Worm (Caenorhabditis elegans) whole organism, L4 larva: ENCODE results near the gene C35A5.11.

Source experiments
- ama-1 ChIP-seq: fragments of 150-350 bp; optimal IDR thresholded peaks from 2 replicates; lab custom pipeline; 2014; ENCODE audit warnings: inconsistent platforms, mixed read lengths
- ceh-62 ChIP-seq: sonication (generic microtip); optimal IDR thresholded peaks from 2 replicates; lab custom pipeline; 2017; ENCODE audit warnings: missing biosample characterization, missing genetic modification characterization
- egl-27 ChIP-seq: sonication (generic microtip); optimal IDR thresholded peaks from 3 replicates; lab custom pipeline; 2017; ENCODE audit warnings: missing biosample characterization, missing genetic modification reagents, missing genetic modification characterization
- skn-1 ChIP-seq: fragments of 150-350 bp; optimal IDR thresholded peaks from 2 replicates; lab custom pipeline; 2014; ENCODE audit warnings: missing biosample characterization, missing genetic modification characterization
- ztf-11 ChIP-seq: fragments of 150-350 bp; optimal IDR thresholded peaks from 2 replicates; lab custom pipeline; 2014; ENCODE audit warnings: missing biosample characterization, missing genetic modification characterization

- TF ChIP-seq ceh-62 (tag; lab: Kevin White, UChicago) (no peak), ztf-11 (tag; lab: Kevin White, UChicago) (no peak), egl-27 (tag; lab: Kevin White, UChicago) (no peak), ama-1 (no peak), skn-1 (no peak)
These were observed 5.9 kb upstream of the C35A5.11 start, which contains the start of gene C35A5.6 for ce11 chrV:10508855-10509254.
